Fruit fly (Drosophila melanogaster): ENCODE measurements around the gene mRpL13.
A peak's percentile ranks its signal among the peaks of the same experiment; 100 is the strongest.

The mRpL13 gene

DNA sequence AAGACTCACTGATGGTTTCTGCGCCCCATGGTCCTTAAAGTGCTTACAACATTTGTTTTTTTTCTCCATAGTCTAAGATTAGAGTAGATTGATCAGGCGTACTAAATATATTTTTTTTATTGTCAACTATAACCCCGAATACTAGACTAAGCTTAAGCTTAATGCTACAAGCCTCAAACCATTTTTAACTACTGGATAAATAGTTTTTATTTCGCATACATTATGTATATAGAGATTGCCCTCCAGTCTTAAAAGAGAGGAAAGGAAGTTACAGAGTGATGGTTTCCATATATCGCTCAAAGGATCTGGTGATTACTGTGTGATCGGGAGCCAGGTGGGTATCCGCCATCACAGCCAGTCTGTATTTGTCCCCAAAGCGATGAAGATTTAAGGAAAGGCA, 17.8 kb downstream of the mRpL13 start, which contains the start of gene CG31752:
Gene CG31752, minus strand, starts transcription at position 101 of the 400 bp plus-strand sequence.
- no peak for TF ChIP-seq h (GFP tag; optimal IDR thresholded peaks at IDR 0.05)
- no peak for TF ChIP-seq Rel (GFP tag; optimal IDR thresholded peaks at IDR 0.05)
- TF ChIP-seq Rel (tag; optimal IDR thresholded peaks at IDR 0.05), result no peak
- no peak for TF ChIP-seq tai (GFP tag; optimal IDR thresholded peaks at IDR 0.05)
- TF ChIP-seq Myc (optimal IDR thresholded peaks at IDR 0.05), result no peak
- TF ChIP-seq HLH106 (tag; optimal IDR thresholded peaks at IDR 0.05), result no peak
- TF ChIP-seq Hnf4 (GFP tag; optimal IDR thresholded peaks at IDR 0.05), result no peak
- TF ChIP-seq Vsx2 (GFP tag; optimal IDR thresholded peaks at IDR 0.05; ENCODE audit: partially characterized antibody), result no peak
- TF ChIP-seq woc (GFP tag; optimal IDR thresholded peaks at IDR 0.05), result no peak
- no peak for TF ChIP-seq dsf (GFP tag; optimal IDR thresholded peaks at IDR 0.05; ENCODE audit: borderline replicate concordance)

DNA sequence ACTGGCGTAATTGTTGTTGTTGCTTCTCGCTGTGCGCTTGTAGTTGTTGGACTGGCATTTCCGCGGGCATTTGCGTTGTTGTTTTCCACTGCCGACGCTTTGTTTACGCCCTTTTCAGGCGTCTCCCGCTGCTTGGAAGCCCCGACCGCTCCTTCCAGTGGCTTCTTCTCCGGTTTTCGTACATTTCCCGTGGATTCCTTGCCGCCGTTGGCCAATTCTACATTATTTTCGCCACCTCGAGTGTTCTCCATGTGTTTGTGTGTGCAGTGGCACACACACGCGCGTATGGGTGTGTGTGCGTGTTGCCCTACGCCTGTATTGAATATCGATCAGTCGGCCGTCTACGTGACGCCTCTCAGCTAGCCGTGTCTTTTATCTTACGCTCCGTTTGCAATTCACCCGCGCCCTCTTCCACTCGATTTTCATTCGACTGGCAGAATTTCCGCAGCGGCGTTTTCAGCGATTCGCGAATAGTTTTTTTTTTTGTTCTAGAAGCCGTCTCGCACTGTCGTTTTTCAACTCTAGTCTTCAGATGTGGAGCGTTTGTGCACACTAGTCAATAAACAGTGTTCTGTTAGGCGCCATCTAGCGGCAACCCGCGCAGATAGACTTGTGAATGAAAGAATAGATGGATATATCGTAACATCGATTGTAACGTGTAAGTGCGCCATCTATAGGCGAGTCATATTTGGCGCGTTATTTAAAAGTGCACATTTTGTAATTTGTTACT, 19.7 kb downstream of the mRpL13 start, which contains the start of gene CG10600:
Gene CG10600, minus strand, starts transcription at position 537 of the 730 bp plus-strand sequence.
- TF ChIP-seq h (GFP tag; optimal IDR thresholded peaks at IDR 0.05), result peak; percentile 91
- TF ChIP-seq sv (GFP tag; optimal IDR thresholded peaks at IDR 0.05), result peak; percentile 74
- TF ChIP-seq lola (GFP tag; optimal IDR thresholded peaks at IDR 0.05), result no peak
- peak; percentile 89 for TF ChIP-seq fru (GFP tag; optimal IDR thresholded peaks at IDR 0.05)
- TF ChIP-seq dl (GFP tag; optimal IDR thresholded peaks at IDR 0.05; ENCODE audit: insufficient read depth in 1 of 2, partially characterized antibody in 2 of 2), result no peak
- peak; percentile 88 for TF ChIP-seq Myc (optimal IDR thresholded peaks at IDR 0.05)
- peak; percentile 85 for TF ChIP-seq jim (GFP tag; optimal IDR thresholded peaks at IDR 0.05)
- peak in 1 of 2 experiments; percentile 91 for TF ChIP-seq foxo (GFP tag; optimal IDR thresholded peaks at IDR 0.05)
- TF ChIP-seq br (GFP tag; optimal IDR thresholded peaks at IDR 0.05), result peak; percentile 91
- TF ChIP-seq Vsx2 (GFP tag; optimal IDR thresholded peaks at IDR 0.05; ENCODE audit: partially characterized antibody), result no peak
- no peak for TF ChIP-seq usp (GFP tag; optimal IDR thresholded peaks at IDR 0.05)
- TF ChIP-seq sage (GFP tag; optimal IDR thresholded peaks at IDR 0.05), result peak; percentile 72
- TF ChIP-seq Rel (GFP tag; optimal IDR thresholded peaks at IDR 0.05), result no peak
- peak; percentile 50 for TF ChIP-seq Rel (tag; optimal IDR thresholded peaks at IDR 0.05)
- peak; percentile 74 for TF ChIP-seq N (GFP tag; optimal IDR thresholded peaks at IDR 0.05)
- TF ChIP-seq psq (GFP tag; optimal IDR thresholded peaks at IDR 0.05), result peak; percentile 78
- TF ChIP-seq CG9705 (GFP tag; optimal IDR thresholded peaks at IDR 0.05), result peak; percentile 69
- TF ChIP-seq Mio (GFP tag; optimal IDR thresholded peaks at IDR 0.05), result peak; percentile 52
- peak; percentile 71 for TF ChIP-seq Sp1 (GFP tag; optimal IDR thresholded peaks at IDR 0.05)
- TF ChIP-seq pan (optimal IDR thresholded peaks at IDR 0.05), result no peak
- peak; percentile 86 for TF ChIP-seq OdsH (GFP tag; optimal IDR thresholded peaks at IDR 0.05)
- TF ChIP-seq woc (GFP tag; optimal IDR thresholded peaks at IDR 0.05), result no peak
- peak; percentile 92 for TF ChIP-seq rgr (GFP tag; optimal IDR thresholded peaks at IDR 0.05)
- peak; percentile 92 for TF ChIP-seq Jra (GFP tag; optimal IDR thresholded peaks at IDR 0.05)
- peak; percentile 56 for TF ChIP-seq dmrt93B (GFP tag; optimal IDR thresholded peaks at IDR 0.05)
- peak; percentile 84 for TF ChIP-seq dsf (GFP tag; optimal IDR thresholded peaks at IDR 0.05; ENCODE audit: borderline replicate concordance)
- TF ChIP-seq CG32264 (GFP tag; optimal IDR thresholded peaks at IDR 0.05), result peak; percentile 60
- TF ChIP-seq Dfd (GFP tag; optimal IDR thresholded peaks at IDR 0.05), result no peak
- TF ChIP-seq Hnf4 (GFP tag; optimal IDR thresholded peaks at IDR 0.05), result peak; percentile 95
- TF ChIP-seq Hr83 (GFP tag; optimal IDR thresholded peaks at IDR 0.05; ENCODE audit: poor library complexity, severe bottlenecking), result peak; percentile 97
- no peak for TF ChIP-seq Dif (GFP tag; optimal IDR thresholded peaks at IDR 0.05; ENCODE audit: partially characterized antibody)
- TF ChIP-seq CrebA (GFP tag; optimal IDR thresholded peaks at IDR 0.05; ENCODE audit: borderline replicate concordance), result no peak
- no peak for TF ChIP-seq brk (GFP tag; optimal IDR thresholded peaks at IDR 0.05)
- no peak for TF ChIP-seq Hr78 (GFP tag; optimal IDR thresholded peaks at IDR 0.05)
- peak; percentile 71 for TF ChIP-seq HLH106 (tag; optimal IDR thresholded peaks at IDR 0.05)
- peak; percentile 51 for TF ChIP-seq Abd-B (GFP tag; optimal IDR thresholded peaks at IDR 0.05)
- peak; percentile 61 for TF ChIP-seq GATAd (GFP tag; optimal IDR thresholded peaks at IDR 0.05)
- no peak for TF ChIP-seq tai (GFP tag; optimal IDR thresholded peaks at IDR 0.05)
- TF ChIP-seq ey (GFP tag; optimal IDR thresholded peaks at IDR 0.05), result peak; percentile 83
